Worm (Caenorhabditis elegans): ENCODE data around the gene arrd-24.

DNA sequence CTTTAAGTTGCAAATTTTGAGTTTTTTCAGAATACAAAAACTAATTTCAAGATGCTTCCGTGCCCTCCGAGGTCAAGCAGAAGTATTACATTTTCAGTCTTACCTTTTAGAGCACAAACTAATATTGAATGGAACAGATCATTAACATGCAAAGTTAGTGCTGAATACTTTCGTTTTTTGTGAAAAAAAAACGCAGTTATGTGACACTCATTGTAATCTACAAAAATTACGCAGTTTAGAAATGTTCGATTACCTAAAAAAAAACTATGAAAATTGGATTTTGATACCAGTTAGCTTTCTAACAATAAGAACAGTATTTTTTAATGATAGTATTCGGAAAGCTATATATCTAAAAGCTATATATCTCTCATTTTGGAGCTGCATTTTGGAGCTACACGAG lies 38.5 kb downstream of the arrd-24 start:
- TF ChIP-seq pqm-1 (tag; optimal IDR thresholded peaks at IDR 0.05) (no peak), unc-86 (tag; optimal IDR thresholded peaks at IDR 0.05) (no peak), ama-1 (optimal IDR thresholded peaks at IDR 0.05) (no peak), tbx-7 (tag; optimal IDR thresholded peaks at IDR 0.05) (no peak), ceh-48 (tag; optimal IDR thresholded peaks at IDR 0.05) (no peak), eyg-1 (tag; optimal IDR thresholded peaks at IDR 0.05) (no peak), T23F11.4 (GFP tag; optimal IDR thresholded peaks at IDR 0.05) (no peak), sox-4 (tag; optimal IDR thresholded peaks at IDR 0.05) (no peak), mec-3 (tag; optimal IDR thresholded peaks at IDR 0.05; ENCODE audit: borderline replicate concordance) (no peak), fkh-10 (GFP tag; optimal IDR thresholded peaks at IDR 0.05) (no peak)
